Fruit fly (Drosophila melanogaster): ENCODE results near the gene crq.
A peak's percentile ranks its signal among the peaks of the same experiment; 100 is the strongest.

The crq gene

DNA sequence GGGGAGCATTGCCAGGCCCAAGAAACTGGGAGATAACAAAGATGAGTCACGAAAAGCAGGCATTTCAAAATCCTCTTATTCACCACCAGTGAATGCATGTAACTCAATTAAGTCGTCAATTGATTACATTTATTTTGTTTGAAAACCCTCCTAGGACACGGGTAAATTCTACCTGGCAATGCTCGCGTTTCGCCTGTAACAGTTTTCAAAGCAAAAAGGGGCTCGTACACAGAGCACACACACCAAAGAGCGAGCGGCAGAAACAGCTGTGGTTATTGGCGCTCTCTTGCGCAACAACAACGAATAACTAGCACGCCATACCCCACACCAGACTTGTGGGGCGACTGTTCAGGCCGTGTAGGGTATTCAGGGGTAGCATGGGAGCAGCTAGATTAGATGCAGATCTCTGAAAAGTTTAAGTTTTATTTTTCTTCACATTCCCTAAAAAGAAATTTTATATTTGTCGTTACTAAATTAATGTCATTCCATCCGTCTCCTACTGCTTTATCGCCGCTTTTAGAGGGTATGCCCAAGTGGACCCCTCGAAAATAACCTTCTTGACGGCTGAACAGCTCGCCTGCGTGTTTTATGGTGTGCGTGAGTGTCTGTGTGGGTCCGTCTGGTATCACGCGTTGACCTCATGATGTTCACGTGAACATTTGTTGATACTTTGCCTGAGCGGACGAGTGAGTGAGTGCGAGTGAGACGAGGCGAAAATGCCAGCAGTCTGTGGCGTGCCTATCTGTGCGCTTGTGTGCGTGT is 28.0 kb upstream of the crq start:
- TF ChIP-seq CG14711 (tag; optimal IDR thresholded peaks at IDR 0.05) (peak; percentile 99), Mnt (GFP tag; optimal IDR thresholded peaks at IDR 0.05) (peak; percentile 98), CG12768 (GFP tag; optimal IDR thresholded peaks at IDR 0.05) (peak; percentile 100), CG5204 (GFP tag; optimal IDR thresholded peaks at IDR 0.05) (peak; percentile 99), CG7101 (tag; optimal IDR thresholded peaks at IDR 0.05) (peak; percentile 100), tj (GFP tag; optimal IDR thresholded peaks at IDR 0.05) (peak; percentile 95), Crg-1 (GFP tag; optimal IDR thresholded peaks at IDR 0.05) (peak; percentile 100), ovo (GFP tag; optimal IDR thresholded peaks at IDR 0.05) (peak; percentile 91), kay (GFP tag; ENCODE audit: borderline replicate concordance) (peak; percentile 99), toe (GFP tag; optimal IDR thresholded peaks at IDR 0.05) (peak; percentile 95), CG7045 (GFP tag; optimal IDR thresholded peaks at IDR 0.05) (peak; percentile 100), CG33017 (tag; optimal IDR thresholded peaks at IDR 0.05) (peak; percentile 100), cnc (optimal IDR thresholded peaks at IDR 0.05) (no peak), CG11617 (GFP tag; optimal IDR thresholded peaks at IDR 0.05) (peak; percentile 100), Clk (GFP tag; optimal IDR thresholded peaks at IDR 0.05) (peak; percentile 100), pad (GFP tag; optimal IDR thresholded peaks at IDR 0.05) (peak; percentile 97), cic (GFP tag; optimal IDR thresholded peaks at IDR 0.05) (peak; percentile 99), Hr96 (GFP tag; optimal IDR thresholded peaks at IDR 0.05) (peak; percentile 99), CG1620 (GFP tag; optimal IDR thresholded peaks at IDR 0.05) (peak; percentile 95), bab1 (GFP tag; optimal IDR thresholded peaks at IDR 0.05) (peak; percentile 100)

DNA sequence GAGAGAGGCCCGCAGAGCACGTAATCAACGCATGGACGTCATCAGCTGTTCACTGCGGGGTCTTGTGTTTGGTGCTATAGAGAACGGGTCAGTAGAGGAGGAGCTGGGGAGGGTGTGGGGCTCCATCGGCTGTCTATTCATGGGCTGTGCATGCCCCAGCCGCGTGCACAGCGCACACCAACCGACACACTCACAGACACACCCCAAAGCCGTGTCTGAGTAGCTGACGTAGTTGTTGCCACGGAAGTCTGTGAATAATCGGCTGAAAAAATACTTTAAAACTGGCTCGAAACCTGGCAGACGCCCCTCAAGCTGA is 27.3 kb upstream of the crq start:
- TF ChIP-seq Mnt (GFP tag; optimal IDR thresholded peaks at IDR 0.05) (no peak), Clk (GFP tag; optimal IDR thresholded peaks at IDR 0.05) (no peak), tj (GFP tag; optimal IDR thresholded peaks at IDR 0.05) (no peak), Hr96 (GFP tag; optimal IDR thresholded peaks at IDR 0.05) (no peak), cic (GFP tag; optimal IDR thresholded peaks at IDR 0.05) (no peak), CG12768 (GFP tag; optimal IDR thresholded peaks at IDR 0.05) (no peak), CG7045 (GFP tag; optimal IDR thresholded peaks at IDR 0.05) (no peak), CG11617 (GFP tag; optimal IDR thresholded peaks at IDR 0.05) (no peak), bab1 (GFP tag; optimal IDR thresholded peaks at IDR 0.05) (no peak), CG7101 (tag; optimal IDR thresholded peaks at IDR 0.05) (no peak), CG5204 (GFP tag; optimal IDR thresholded peaks at IDR 0.05) (no peak), CG14711 (tag; optimal IDR thresholded peaks at IDR 0.05) (no peak), ovo (GFP tag; optimal IDR thresholded peaks at IDR 0.05) (no peak), kay (GFP tag; ENCODE audit: borderline replicate concordance) (no peak), CG33017 (tag; optimal IDR thresholded peaks at IDR 0.05) (no peak), cnc (optimal IDR thresholded peaks at IDR 0.05) (no peak)

dm6 chr2L:479483-480195 is 26.8 kb upstream of the crq start, which contains the start of gene cbt:
TSS of gene cbt (minus strand) at chr2L:479688.
- TF ChIP-seq Hr96 (GFP tag; optimal IDR thresholded peaks at IDR 0.05) (peak; percentile 98), CG12768 (GFP tag; optimal IDR thresholded peaks at IDR 0.05) (peak; percentile 97), CG5204 (GFP tag; optimal IDR thresholded peaks at IDR 0.05) (peak; percentile 96), cic (GFP tag; optimal IDR thresholded peaks at IDR 0.05) (peak; percentile 57), CG1620 (GFP tag; optimal IDR thresholded peaks at IDR 0.05) (peak; percentile 84), pad (GFP tag; optimal IDR thresholded peaks at IDR 0.05) (peak; percentile 82), ovo (GFP tag; optimal IDR thresholded peaks at IDR 0.05) (peak; percentile 71), CG11617 (GFP tag; optimal IDR thresholded peaks at IDR 0.05) (peak; percentile 95), bab1 (GFP tag; optimal IDR thresholded peaks at IDR 0.05) (peak; percentile 91), toe (GFP tag; optimal IDR thresholded peaks at IDR 0.05) (peak; percentile 94), CG7045 (GFP tag; optimal IDR thresholded peaks at IDR 0.05) (peak; percentile 95), Mnt (GFP tag; optimal IDR thresholded peaks at IDR 0.05) (peak; percentile 92), CG33017 (tag; optimal IDR thresholded peaks at IDR 0.05) (peak; percentile 95), Clk (GFP tag; optimal IDR thresholded peaks at IDR 0.05) (peak; percentile 92), Crg-1 (GFP tag; optimal IDR thresholded peaks at IDR 0.05) (peak; percentile 88), cnc (optimal IDR thresholded peaks at IDR 0.05) (no peak), tj (GFP tag; optimal IDR thresholded peaks at IDR 0.05) (peak; percentile 74), CG7101 (tag; optimal IDR thresholded peaks at IDR 0.05) (peak; percentile 97), kay (GFP tag; ENCODE audit: borderline replicate concordance) (peak; percentile 99), CG14711 (tag; optimal IDR thresholded peaks at IDR 0.05) (peak; percentile 92)

DNA sequence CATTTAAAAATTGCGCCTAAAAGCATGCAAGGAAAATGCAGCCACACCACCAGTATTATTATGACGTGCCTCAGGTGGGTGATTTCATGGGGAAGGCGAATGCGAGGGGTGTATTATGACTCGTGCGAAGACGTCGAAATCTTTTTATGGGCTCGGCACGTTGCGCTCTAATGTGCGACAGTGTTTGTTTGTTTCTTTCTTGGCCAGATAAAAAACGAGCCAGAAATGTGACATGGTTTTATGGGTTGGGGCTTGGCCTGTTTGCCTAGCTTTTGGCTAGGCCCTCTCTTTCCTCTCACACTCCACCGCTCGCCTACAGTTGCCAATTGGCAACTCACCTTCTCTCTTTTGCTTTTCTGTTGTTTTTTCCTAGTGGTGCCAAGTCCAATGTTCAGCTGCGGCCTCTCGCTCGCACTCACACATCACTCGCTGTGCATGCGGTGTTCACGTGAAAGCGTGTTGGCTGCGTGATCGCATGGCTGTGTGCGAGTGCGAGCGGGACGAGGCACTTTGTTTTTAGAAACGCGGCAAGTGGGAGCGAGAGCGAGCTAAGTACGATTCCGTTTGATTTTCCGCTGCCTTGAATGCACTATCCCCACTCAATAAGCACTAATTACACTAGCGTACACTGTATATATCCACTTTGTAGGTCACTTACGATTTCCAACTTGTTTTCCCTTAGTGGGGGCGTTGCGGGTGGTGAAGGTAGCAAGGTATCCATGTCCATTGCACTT is 26.1 kb upstream of the crq start:
- TF ChIP-seq ovo (GFP tag; optimal IDR thresholded peaks at IDR 0.05) = peak; percentile 80
- peak; percentile 97 for TF ChIP-seq Hr96 (GFP tag; optimal IDR thresholded peaks at IDR 0.05)
- peak; percentile 99 for TF ChIP-seq CG12768 (GFP tag; optimal IDR thresholded peaks at IDR 0.05)
- TF ChIP-seq CG33017 (tag; optimal IDR thresholded peaks at IDR 0.05) = peak; percentile 89
- TF ChIP-seq pad (GFP tag; optimal IDR thresholded peaks at IDR 0.05) = peak; percentile 66
- TF ChIP-seq tj (GFP tag; optimal IDR thresholded peaks at IDR 0.05) = peak; percentile 82
- peak; percentile 83 for TF ChIP-seq CG11617 (GFP tag; optimal IDR thresholded peaks at IDR 0.05)
- TF ChIP-seq CG1620 (GFP tag; optimal IDR thresholded peaks at IDR 0.05) = peak; percentile 54
- peak; percentile 99 for TF ChIP-seq kay (GFP tag; ENCODE audit: borderline replicate concordance)
- peak; percentile 61 for TF ChIP-seq CG7101 (tag; optimal IDR thresholded peaks at IDR 0.05)
- TF ChIP-seq bab1 (GFP tag; optimal IDR thresholded peaks at IDR 0.05) = peak; percentile 41
- peak; percentile 84 for TF ChIP-seq Clk (GFP tag; optimal IDR thresholded peaks at IDR 0.05)
- peak in 1 of 2 experiments; percentile 28 for TF ChIP-seq cnc (optimal IDR thresholded peaks at IDR 0.05)
- TF ChIP-seq toe (GFP tag; optimal IDR thresholded peaks at IDR 0.05) = peak; percentile 92
- TF ChIP-seq CG5204 (GFP tag; optimal IDR thresholded peaks at IDR 0.05) = peak; percentile 81
- TF ChIP-seq cic (GFP tag; optimal IDR thresholded peaks at IDR 0.05) = peak; percentile 88
- TF ChIP-seq Crg-1 (GFP tag; optimal IDR thresholded peaks at IDR 0.05) = peak; percentile 32
- peak; percentile 85 for TF ChIP-seq CG7045 (GFP tag; optimal IDR thresholded peaks at IDR 0.05)
- peak; percentile 2 for TF ChIP-seq CG14711 (tag; optimal IDR thresholded peaks at IDR 0.05)
- peak; percentile 94 for TF ChIP-seq Mnt (GFP tag; optimal IDR thresholded peaks at IDR 0.05)
